Worm (Caenorhabditis elegans): ENCODE measurements around the gene ZC477.3.

The ZC477.3 gene

ce11 chrIV:7095396-7095964 lies 7.8 kb upstream of the ZC477.3 start (continued):
- TF ChIP-seq unc-62 (GFP tag; optimal IDR thresholded peaks at IDR 0.05) (no peak), aly-2 (tag; optimal IDR thresholded peaks at IDR 0.05) (no peak), mdl-1 (tag; optimal IDR thresholded peaks at IDR 0.05) (no peak), zag-1 (tag; optimal IDR thresholded peaks at IDR 0.05) (no peak), unc-86 (tag; optimal IDR thresholded peaks at IDR 0.05) (no peak), efl-3 (GFP tag; optimal IDR thresholded peaks at IDR 0.05) (no peak), jun-1 (tag; optimal IDR thresholded peaks at IDR 0.05) (no peak), isw-1 (GFP tag; IDR thresholded peaks at IDR 0.05) (no peak), unc-130 (tag; optimal IDR thresholded peaks at IDR 0.05) (peak; percentile 17), aha-1 (tag; optimal IDR thresholded peaks at IDR 0.05) (no peak), lin-13 (GFP tag; optimal IDR thresholded peaks at IDR 0.05) (peak; percentile 5), elt-3 (tag; optimal IDR thresholded peaks at IDR 0.05) (no peak)

- no peak for TF ChIP-seq C04F5.9 (tag; optimal IDR thresholded peaks at IDR 0.05)
- TF ChIP-seq unc-30 (tag; optimal IDR thresholded peaks at IDR 0.05): no peak
- TF ChIP-seq jun-1 (tag; optimal IDR thresholded peaks at IDR 0.05): no peak
- TF ChIP-seq snpc-4 (tag; optimal IDR thresholded peaks at IDR 0.05): no peak
- TF ChIP-seq nhr-85 (tag): no peak
- TF ChIP-seq lin-39 (tag; optimal IDR thresholded peaks at IDR 0.05): peak; percentile 17
- TF ChIP-seq nhr-84 (tag; optimal IDR thresholded peaks at IDR 0.05): no peak
- TF ChIP-seq vab-15 (tag; optimal IDR thresholded peaks at IDR 0.05): no peak
- TF ChIP-seq unc-130 (tag; optimal IDR thresholded peaks at IDR 0.05): no peak
- TF ChIP-seq lir-3 (tag; optimal IDR thresholded peaks at IDR 0.05; ENCODE audit: poor library complexity): no peak
- no peak for TF ChIP-seq unc-86 (tag; optimal IDR thresholded peaks at IDR 0.05)
- peak; percentile 53 for TF ChIP-seq rnt-1 (tag; optimal IDR thresholded peaks at IDR 0.05)
- no peak for TF ChIP-seq Y116A8C.19 (tag; optimal IDR thresholded peaks at IDR 0.05; ENCODE audit: borderline replicate concordance)
- TF ChIP-seq elt-3 (tag; optimal IDR thresholded peaks at IDR 0.05): no peak
- no peak for TF ChIP-seq hpl-2 (GFP tag; optimal IDR thresholded peaks at IDR 0.05)
- no peak for TF ChIP-seq nhr-237 (tag; optimal IDR thresholded peaks at IDR 0.05)
- no peak for TF ChIP-seq egl-13 (tag; optimal IDR thresholded peaks at IDR 0.05)
- TF ChIP-seq skn-1 (tag; optimal IDR thresholded peaks at IDR 0.05): no peak
- no peak for TF ChIP-seq mdl-1 (tag; optimal IDR thresholded peaks at IDR 0.05)
- TF ChIP-seq tbx-2 (tag; optimal IDR thresholded peaks at IDR 0.05): no peak
- 0 out of 2 replicates have a peak, but pooled peaks have one; percentile 10 for TF ChIP-seq nhr-19 (GFP tag; conservative IDR thresholded peaks at IDR 0.05)
- no peak for TF ChIP-seq fos-1 (tag; optimal IDR thresholded peaks at IDR 0.05)
- peak; percentile 30 for TF ChIP-seq nhr-71 (tag; optimal IDR thresholded peaks at IDR 0.05)
- peak; percentile 43 for TF ChIP-seq lin-14 (GFP tag; optimal IDR thresholded peaks at IDR 0.05)
- no peak for TF ChIP-seq ces-1 (GFP tag; optimal IDR thresholded peaks at IDR 0.05)
- TF ChIP-seq nhr-12 (tag; optimal IDR thresholded peaks at IDR 0.05): no peak
Observed at ce11 chrIV:7096097-7096496, 7.2 kb upstream of the ZC477.3 start.

DNA sequence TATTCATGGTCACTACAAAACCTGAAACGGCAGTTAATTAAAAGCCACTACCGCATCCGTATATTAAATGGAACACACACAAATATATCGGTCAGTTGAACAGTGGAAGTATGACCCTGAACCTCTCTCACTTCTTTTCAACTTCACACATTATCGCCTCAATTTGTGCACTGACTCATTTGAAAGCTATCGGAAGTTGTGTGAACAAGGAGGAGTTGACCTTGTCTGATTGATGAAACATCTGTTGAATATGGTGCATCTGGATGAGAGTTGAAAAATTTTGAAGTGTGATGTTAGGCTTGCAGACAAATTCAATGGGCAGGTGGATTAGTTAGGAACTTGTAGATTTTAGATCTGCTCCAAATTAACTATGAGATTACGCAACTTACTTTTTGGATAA lies 5.8 kb upstream of the ZC477.3 start:
- TF ChIP-seq nhr-76 (tag; optimal IDR thresholded peaks at IDR 0.05) (no peak), vab-15 (tag; optimal IDR thresholded peaks at IDR 0.05) (no peak), lin-15B (tag; optimal IDR thresholded peaks at IDR 0.05) (no peak), dpl-1 (GFP tag; optimal IDR thresholded peaks at IDR 0.05) (no peak), nhr-90 (tag; optimal IDR thresholded peaks at IDR 0.05; ENCODE audit: poor library complexity) (no peak), sox-4 (tag; optimal IDR thresholded peaks at IDR 0.05) (no peak), snpc-4 (tag; optimal IDR thresholded peaks at IDR 0.05) (no peak), sptf-1 (tag; optimal IDR thresholded peaks at IDR 0.05) (no peak), irx-1 (tag; optimal IDR thresholded peaks at IDR 0.05) (no peak), ztf-4 (tag; optimal IDR thresholded peaks at IDR 0.05) (no peak), pag-3 (tag; optimal IDR thresholded peaks at IDR 0.05; ENCODE audit: borderline replicate concordance, insufficient read depth) (no peak), ets-5 (GFP tag; IDR thresholded peaks at IDR 0.05) (no peak), Y116A8C.19 (tag; optimal IDR thresholded peaks at IDR 0.05; ENCODE audit: borderline replicate concordance) (no peak), ceh-8 (GFP tag; optimal IDR thresholded peaks at IDR 0.05) (no peak), nhr-71 (tag; optimal IDR thresholded peaks at IDR 0.05) (no peak)
